Worm (Caenorhabditis elegans) whole organism, early embryonic: ENCODE results near the gene K09D9.9.

Experiments used
- B0310.2 ChIP-seq: sonication (generic microtip); optimal IDR thresholded peaks from 2 replicates; lab custom pipeline; 2016; ENCODE audit warnings: mild to moderate bottlenecking, missing genetic modification characterization, missing compliant biosample characterization
- F13C5.2 ChIP-seq: sonication (generic microtip); optimal IDR thresholded peaks from 2 replicates; lab custom pipeline; 2017; ENCODE audit warnings: mild to moderate bottlenecking, missing genetic modification characterization, inconsistent platforms, missing compliant biosample characterization
- aly-1 ChIP-seq: sonication (generic microtip); optimal IDR thresholded peaks from 2 replicates; lab custom pipeline; 2016; ENCODE audit warnings: missing genetic modification characterization, missing compliant biosample characterization
- ama-1 ChIP-seq: fragments of 150-350 bp; optimal IDR thresholded peaks from 2 replicates; lab custom pipeline; 2014
- ceh-13 ChIP-seq: fragments of 200-800 bp; sonication (Bioruptor generic); optimal IDR thresholded peaks from 2 replicates; lab custom pipeline; 2018; ENCODE audit warnings: mild to moderate bottlenecking, missing genetic modification characterization, missing compliant biosample characterization
- ceh-36 ChIP-seq: sonication (generic microtip); optimal IDR thresholded peaks from 2 replicates; lab custom pipeline; 2016; ENCODE audit warnings: missing genetic modification characterization, inconsistent platforms, missing compliant biosample characterization
- ets-7 ChIP-seq: sonication (generic microtip); optimal IDR thresholded peaks from 2 replicates; lab custom pipeline; 2016; ENCODE audit warnings: missing genotype, missing genetic modification characterization, missing compliant biosample characterization
- flt-1 ChIP-seq: fragments of 200-800 bp; sonication (Bioruptor generic); IDR thresholded peaks from 2 replicates; pipeline ENCODE4 v1.3.6; 2022; ENCODE audit warnings: missing genetic modification characterization, missing compliant biosample characterization
- hmbx-1 ChIP-seq: sonication (generic microtip); optimal IDR thresholded peaks from 2 replicates; lab custom pipeline; 2016; ENCODE audit warnings: mild to moderate bottlenecking, missing genetic modification characterization, missing compliant biosample characterization
- hnd-1 ChIP-seq: sonication (generic microtip); optimal IDR thresholded peaks from 2 replicates; lab custom pipeline; 2016; ENCODE audit warnings: missing genetic modification characterization, missing compliant biosample characterization
- pes-1 ChIP-seq: fragments of 200-800 bp; sonication (Bioruptor generic); IDR thresholded peaks from 2 replicates; pipeline ENCODE4 v1.3.6; 2022; ENCODE audit warnings: missing genetic modification reagents, missing genetic modification characterization, missing compliant biosample characterization
- scrt-1 ChIP-seq: fragments of 200-800 bp; sonication (Bioruptor generic); IDR thresholded peaks from 2 replicates; pipeline ENCODE4 v1.3.6; 2022; ENCODE audit warnings: missing genetic modification characterization, missing compliant biosample characterization
- sea-1 ChIP-seq: fragments of 200-800 bp; sonication (Bioruptor generic); conservative IDR thresholded peaks from 2 replicates; pipeline ENCODE4 v1.3.6; 2022; ENCODE audit warnings: missing genetic modification characterization, missing compliant biosample characterization
- tbx-11 ChIP-seq: fragments of 200-800 bp; sonication (Bioruptor generic); IDR thresholded peaks from 2 replicates; pipeline ENCODE4 v1.3.6; 2022; ENCODE audit warnings: missing genetic modification characterization, missing compliant biosample characterization
- tbx-37 ChIP-seq: fragments of 200-800 bp; sonication (Bioruptor generic); conservative IDR thresholded peaks from 2 replicates; pipeline ENCODE4 v1.3.6; 2022; ENCODE audit warnings: missing genetic modification reagents, missing genetic modification characterization, missing compliant biosample characterization
- tra-4 ChIP-seq: sonication (generic microtip); optimal IDR thresholded peaks from 2 replicates; lab custom pipeline; 2017; ENCODE audit warnings: missing genetic modification characterization, missing compliant biosample characterization

The K09D9.9 gene

ce11 chrV:3957608-3958007 is 36.3 kb downstream of the K09D9.9 start, which contains the start of gene cyp-34A5:
TSS of gene cyp-34A5 (minus strand) at chrV:3957708.
- TF ChIP-seq hnd-1 (tag; lab: Kevin White, UChicago): no peak
- TF ChIP-seq scrt-1 (GFP tag; lab: Robert Waterston, UW): no peak
- TF ChIP-seq ama-1 (lab: Kevin White, UChicago): no peak
- TF ChIP-seq flt-1: no peak
- TF ChIP-seq tbx-11 (GFP tag; lab: Robert Waterston, UW): no peak
- no peak for TF ChIP-seq tra-4 (tag; lab: Kevin White, UChicago)
- no peak for TF ChIP-seq tbx-37 (GFP tag; lab: Robert Waterston, UW)
- no peak for TF ChIP-seq pes-1 (GFP tag; lab: Robert Waterston, UW)
- no peak for TF ChIP-seq ceh-13 (GFP tag; lab: Kevin White, UChicago)
- no peak for TF ChIP-seq ets-7 (tag; lab: Kevin White, UChicago)
- TF ChIP-seq hmbx-1: no peak
- TF ChIP-seq B0310.2 (tag; lab: Kevin White, UChicago): no peak

ce11 chrV:3953739-3954138 is 40.2 kb downstream of the K09D9.9 start, which contains the start of gene str-247:
TSS of gene str-247 (plus strand) at chrV:3954039.
- TF ChIP-seq aly-1 (no peak), ceh-13 (GFP tag; lab: Kevin White, UChicago) (no peak), ama-1 (lab: Kevin White, UChicago) (no peak), ceh-36 (tag; lab: Kevin White, UChicago) (no peak), tbx-11 (GFP tag; lab: Robert Waterston, UW) (no peak), scrt-1 (GFP tag; lab: Robert Waterston, UW) (no peak), pes-1 (GFP tag; lab: Robert Waterston, UW) (no peak), hnd-1 (tag; lab: Kevin White, UChicago) (no peak), ets-7 (tag; lab: Kevin White, UChicago) (no peak), F13C5.2 (tag; lab: Kevin White, UChicago) (no peak), tra-4 (tag; lab: Kevin White, UChicago) (no peak), sea-1 (no peak), B0310.2 (tag; lab: Kevin White, UChicago) (no peak)

- TF ChIP-seq tbx-37 (GFP tag; lab: Robert Waterston, UW) (no peak), ama-1 (lab: Kevin White, UChicago) (no peak), tbx-11 (GFP tag; lab: Robert Waterston, UW) (no peak)
Observed at ce11 chrV:3949723-3950122, 44.2 kb downstream of the K09D9.9 start, which contains the start of gene dach-1. TSS of gene dach-1 (plus strand) at chrV:3950023.

- no peak for TF ChIP-seq flt-1
Observed at ce11 chrV:3945053-3945452, 48.9 kb downstream of the K09D9.9 start, which contains the start of gene cyp-35B3. TSS of gene cyp-35B3 (plus strand) at chrV:3945353.

ce11 chrV:3943364-3943763 is 50.6 kb downstream of the K09D9.9 start:
- TF ChIP-seq ama-1 (lab: Kevin White, UChicago): no peak
- TF ChIP-seq scrt-1 (GFP tag; lab: Robert Waterston, UW): no peak
- TF ChIP-seq flt-1: no peak
